Fruit fly (Drosophila melanogaster): Measurements from ENCODE around the gene CG11601.

DNA sequence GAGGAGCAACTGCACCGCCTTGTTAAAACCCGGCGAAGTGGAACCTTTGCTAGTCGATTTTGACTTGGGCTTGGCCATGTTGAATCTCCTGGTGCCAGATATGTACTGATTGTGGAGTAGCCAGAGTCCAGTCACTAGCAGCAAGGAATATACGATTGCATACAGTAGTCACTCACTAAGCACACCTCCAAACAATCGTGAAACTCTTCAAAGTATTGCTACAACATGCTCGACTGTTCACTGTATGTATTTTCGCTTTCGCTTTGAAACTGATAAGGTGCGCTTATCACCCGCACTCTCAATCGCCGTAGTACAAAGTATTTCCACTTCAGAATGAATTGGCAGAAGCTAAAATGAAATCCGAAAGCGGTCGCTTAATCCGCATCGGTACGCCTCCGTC is 3.4 kb upstream of the CG11601 start:
- no peak for TF ChIP-seq ttk (optimal IDR thresholded peaks at IDR 0.05)
- TF ChIP-seq Sin3A (optimal IDR thresholded peaks at IDR 0.05) = no peak
- TF ChIP-seq h (optimal IDR thresholded peaks at IDR 0.05) = no peak
- no peak for TF ChIP-seq psq (optimal IDR thresholded peaks at IDR 0.05)
- no peak for TF ChIP-seq insv (optimal IDR thresholded peaks at IDR 0.05)
- no peak for TF ChIP-seq Myc (optimal IDR thresholded peaks at IDR 0.05)

Data from Kc167 (cell line).